Fruit fly (Drosophila melanogaster) whole organism, embryonic: ENCODE measurements around the gene srp.

Experiments
- B-H2 ChIP-seq: fragments of 200-800 bp; sonication (Bioruptor generic); optimal IDR thresholded peaks from 2 replicates; lab custom pipeline; 2018; ENCODE audit warnings: missing biosample characterization, mild to moderate bottlenecking, missing genetic modification characterization
- CG11695 ChIP-seq: fragments of 200-800 bp; sonication (Bioruptor generic); IDR thresholded peaks from 3 replicates; pipeline ENCODE4 v1.3.6; 2022; ENCODE audit warnings: missing biosample characterization, missing genetic modification characterization
- CG12219 ChIP-seq: fragments of 200-800 bp; sonication (Bioruptor generic); optimal IDR thresholded peaks from 3 replicates; lab custom pipeline; 2018; ENCODE audit warnings: missing biosample characterization, mild to moderate bottlenecking, missing genetic modification characterization
- CG12236 ChIP-seq: fragments of 200-800 bp; sonication (Bioruptor generic); optimal IDR thresholded peaks from 2 replicates; lab custom pipeline; 2016; ENCODE audit warnings: missing biosample characterization, missing genetic modification characterization
- CG12659 ChIP-seq: fragments of 200-800 bp; sonication (Bioruptor generic); optimal IDR thresholded peaks from 3 replicates; lab custom pipeline; 2017; ENCODE audit warnings: mild to moderate bottlenecking, missing biosample characterization, missing genetic modification reagents, missing genetic modification characterization
- CG14667 ChIP-seq: fragments of 200-800 bp; sonication (Bioruptor generic); IDR thresholded peaks from 2 replicates; pipeline ENCODE4 v1.3.6; 2022; ENCODE audit warnings: missing biosample characterization, missing genetic modification characterization
- CG17328 ChIP-seq: fragments of 200-800 bp; sonication (Bioruptor generic); IDR thresholded peaks from 2 replicates; pipeline ENCODE4 v1.3.6; 2022; ENCODE audit warnings: missing biosample characterization, missing genetic modification characterization
- CG17568 ChIP-seq: fragments of 200-800 bp; sonication (Bioruptor generic); optimal IDR thresholded peaks from 2 replicates; lab custom pipeline; 2018; ENCODE audit warnings: missing biosample characterization, mild to moderate bottlenecking, missing genetic modification characterization, moderate library complexity
- CG18011 ChIP-seq: fragments of 200-800 bp; sonication (Bioruptor generic); optimal IDR thresholded peaks from 2 replicates; lab custom pipeline; 2017; ENCODE audit warnings: missing biosample characterization, missing genetic modification characterization, mild to moderate bottlenecking, moderate library complexity, missing genotype
- CG1832 ChIP-seq: fragments of 200-800 bp; sonication (Bioruptor generic); optimal IDR thresholded peaks from 2 replicates; lab custom pipeline; 2017; ENCODE audit warnings: missing biosample characterization, mild to moderate bottlenecking, missing genetic modification characterization, inconsistent platforms
- CG18619 ChIP-seq: fragments of 200-800 bp; sonication (Bioruptor generic); optimal IDR thresholded peaks from 3 replicates; lab custom pipeline; 2017; ENCODE audit warnings: missing biosample characterization, mild to moderate bottlenecking, missing genetic modification characterization
- CG2202 ChIP-seq: fragments of 200-800 bp; sonication (Bioruptor generic); optimal IDR thresholded peaks from 2 replicates; lab custom pipeline; 2018; ENCODE audit warnings: missing biosample characterization, mild to moderate bottlenecking, missing genetic modification characterization
- CG2712 ChIP-seq: fragments of 200-800 bp; optimal IDR thresholded peaks from 3 replicates; lab custom pipeline; 2019; ENCODE audit warnings: missing biosample characterization, mild to moderate bottlenecking, missing genetic modification characterization, moderate library complexity
- CG31224 ChIP-seq: fragments of 200-800 bp; sonication (Bioruptor generic); IDR thresholded peaks from 2 replicates; pipeline ENCODE4 v1.3.6; 2022; ENCODE audit warnings: missing biosample characterization, missing genetic modification characterization
- CG3281 ChIP-seq: fragments of 200-800 bp; sonication (Bioruptor generic); optimal IDR thresholded peaks from 3 replicates; lab custom pipeline; 2017; ENCODE audit warnings: missing biosample characterization, mild to moderate bottlenecking, missing genetic modification characterization
- CG3847 ChIP-seq: fragments of 200-800 bp; sonication (Bioruptor generic); IDR thresholded peaks from 2 replicates; pipeline ENCODE4 v1.3.6; 2022; ENCODE audit warnings: missing biosample characterization, missing genetic modification characterization
- CG4282 ChIP-seq: fragments of 200-800 bp; sonication (Bioruptor generic); optimal IDR thresholded peaks from 2 replicates; lab custom pipeline; 2016; ENCODE audit warnings: missing biosample characterization, missing genetic modification characterization
- CG4730 ChIP-seq: fragments of 200-800 bp; sonication (Bioruptor generic); IDR thresholded peaks from 2 replicates; pipeline ENCODE4 v1.3.6; 2022; ENCODE audit warnings: missing biosample characterization, missing genetic modification characterization
- CG6765 ChIP-seq: fragments of 200-800 bp; sonication (Bioruptor generic); optimal IDR thresholded peaks from 3 replicates; lab custom pipeline; 2017; ENCODE audit warnings: missing biosample characterization, mild to moderate bottlenecking, missing genetic modification characterization
- CG8765 ChIP-seq: fragments of 200-800 bp; sonication (Bioruptor generic); IDR thresholded peaks from 2 replicates; pipeline ENCODE4 v1.3.6; 2022; ENCODE audit warnings: missing biosample characterization, missing genetic modification characterization
- CG9215 ChIP-seq: fragments of 200-800 bp; sonication (Bioruptor generic); IDR thresholded peaks from 2 replicates; pipeline ENCODE4 v1.3.6; 2022; ENCODE audit warnings: missing biosample characterization, missing genetic modification characterization
- CkIIα-i1 ChIP-seq: fragments of 200-800 bp; sonication (Bioruptor generic); IDR thresholded peaks from 2 replicates; pipeline ENCODE4 v1.3.6; 2022; ENCODE audit warnings: missing biosample characterization, missing genetic modification characterization
- Fer1 ChIP-seq: fragments of 200-800 bp; sonication (Bioruptor generic); optimal IDR thresholded peaks from 2 replicates; lab custom pipeline; 2017; ENCODE audit warnings: missing biosample characterization, mild to moderate bottlenecking, missing genetic modification characterization
- Nf-YA ChIP-seq: fragments of 200-800 bp; sonication (Bioruptor generic); IDR thresholded peaks from 2 replicates; pipeline ENCODE4 v1.3.6; 2022; ENCODE audit warnings: missing biosample characterization, missing genetic modification characterization
- Sin3A ChIP-seq: fragments of >200 bp; optimal IDR thresholded peaks from 2 replicates; lab custom pipeline; 2018
- Trl ChIP-seq, 3 experiments: fragments of >200 bp in 2 of 3; fragments of 200-800 bp in 1 of 3; sonication (Bioruptor generic) in 1 of 3; optimal IDR thresholded peaks; 2 replicates in 1 of 3; 3 replicates in 2 of 3; lab custom pipeline; 2016 to 2017; ENCODE audit warnings: missing biosample characterization in 1 of 3, missing genetic modification characterization in 1 of 3
- Vsx1 ChIP-seq: fragments of 200-800 bp; sonication (Bioruptor generic); optimal IDR thresholded peaks from 2 replicates; lab custom pipeline; 2017; ENCODE audit warnings: missing biosample characterization, mild to moderate bottlenecking, missing genetic modification characterization, missing genetic modification reagents
- Xbp1 ChIP-seq: fragments of 200-800 bp; sonication (Bioruptor generic); optimal IDR thresholded peaks from 3 replicates; lab custom pipeline; 2016; ENCODE audit warnings: missing biosample characterization, mild to moderate bottlenecking, missing genetic modification characterization
- aop ChIP-seq: fragments of 200-800 bp; sonication (Bioruptor generic); IDR thresholded peaks from 2 replicates; pipeline ENCODE4 v1.3.6; 2022; ENCODE audit warnings: missing biosample characterization, missing genetic modification characterization
- ase ChIP-seq: fragments of 200-800 bp; sonication (Bioruptor generic); IDR thresholded peaks from 3 replicates; pipeline ENCODE4 v1.3.6; 2022; ENCODE audit warnings: missing biosample characterization, missing genetic modification characterization
- bcd ChIP-seq: fragments of 200-800 bp; sonication (Bioruptor generic); optimal IDR thresholded peaks from 2 replicates; lab custom pipeline; 2017; ENCODE audit warnings: missing biosample characterization, mild to moderate bottlenecking, missing genetic modification characterization
- br ChIP-seq: fragments of >200 bp; optimal IDR thresholded peaks from 2 replicates; lab custom pipeline; 2017
- chm ChIP-seq: fragments of 200-800 bp; sonication (Bioruptor generic); IDR thresholded peaks from 2 replicates; pipeline ENCODE4 v1.3.6; 2022; ENCODE audit warnings: missing biosample characterization, missing genetic modification characterization
- ci ChIP-seq: fragments of 200-800 bp; sonication (Bioruptor generic); IDR thresholded peaks from 3 replicates; pipeline ENCODE4 v1.3.6; 2022; ENCODE audit warnings: missing biosample characterization, missing genetic modification characterization
- dmrt99B ChIP-seq: fragments of 200-800 bp; sonication (Bioruptor generic); optimal IDR thresholded peaks from 2 replicates; lab custom pipeline; 2018; ENCODE audit warnings: missing biosample characterization, mild to moderate bottlenecking, missing genetic modification characterization, moderate library complexity
- esg ChIP-seq: fragments of 200-800 bp; sonication (Bioruptor generic); conservative IDR thresholded peaks from 2 replicates; pipeline ENCODE4 v1.3.6; 2022; ENCODE audit warnings: missing biosample characterization, missing genetic modification characterization
- gcm2 ChIP-seq: fragments of 200-800 bp; sonication (Bioruptor generic); optimal IDR thresholded peaks from 2 replicates; lab custom pipeline; 2016; ENCODE audit warnings: missing biosample characterization, missing genetic modification characterization
- ind ChIP-seq: fragments of 200-800 bp; sonication (Bioruptor generic); optimal IDR thresholded peaks from 3 replicates; lab custom pipeline; 2016; ENCODE audit warnings: missing biosample characterization, missing genetic modification characterization
- jumu ChIP-seq: fragments of 200-800 bp; sonication (Bioruptor generic); optimal IDR thresholded peaks from 3 replicates; lab custom pipeline; 2016; ENCODE audit warnings: missing biosample characterization, missing genetic modification characterization
- lmd ChIP-seq: fragments of 200-800 bp; sonication (Bioruptor generic); IDR thresholded peaks from 2 replicates; pipeline ENCODE4 v1.3.6; 2022; ENCODE audit warnings: missing biosample characterization, missing genetic modification characterization
- luna ChIP-seq: fragments of 200-800 bp; sonication (Bioruptor generic); optimal IDR thresholded peaks from 2 replicates; lab custom pipeline; 2016; ENCODE audit warnings: missing biosample characterization, missing genetic modification characterization
- mirr ChIP-seq: fragments of 200-800 bp; sonication (Bioruptor generic); optimal IDR thresholded peaks from 3 replicates; lab custom pipeline; 2018; ENCODE audit warnings: missing biosample characterization, mild to moderate bottlenecking, missing genetic modification characterization
- mld ChIP-seq: fragments of 200-800 bp; sonication (Bioruptor generic); IDR thresholded peaks from 3 replicates; pipeline ENCODE4 v1.3.6; 2022; ENCODE audit warnings: missing biosample characterization, missing genetic modification characterization; ENCODE audit not compliant: partially characterized antibody
- nerfin-1 ChIP-seq: fragments of 200-800 bp; sonication (Bioruptor generic); optimal IDR thresholded peaks from 3 replicates; lab custom pipeline; 2019; ENCODE audit warnings: missing biosample characterization, mild to moderate bottlenecking, missing genetic modification characterization, moderate library complexity
- p53 ChIP-seq: fragments of 200-800 bp; sonication (Bioruptor generic); optimal IDR thresholded peaks from 2 replicates; lab custom pipeline; 2016; ENCODE audit warnings: missing biosample characterization, missing genetic modification characterization
- peb ChIP-seq: fragments of 200-800 bp; sonication (Bioruptor generic); IDR thresholded peaks from 2 replicates; pipeline ENCODE4 v1.3.6; 2022; ENCODE audit warnings: missing biosample characterization, missing genetic modification characterization
- pros ChIP-seq: fragments of 200-800 bp; sonication (Bioruptor generic); optimal IDR thresholded peaks from 3 replicates; lab custom pipeline; 2019; ENCODE audit warnings: missing biosample characterization, mild to moderate bottlenecking, missing genetic modification characterization, moderate library complexity
- rib ChIP-seq: fragments of 200-800 bp; sonication (Bioruptor generic); IDR thresholded peaks from 2 replicates; pipeline ENCODE4 v1.3.6; 2022; ENCODE audit warnings: missing biosample characterization, missing genetic modification characterization
- scrt ChIP-seq: fragments of 200-800 bp; sonication (Bioruptor generic); optimal IDR thresholded peaks from 2 replicates; lab custom pipeline; 2018; ENCODE audit warnings: missing biosample characterization, mild to moderate bottlenecking, missing genetic modification characterization, moderate library complexity
- sim ChIP-seq: fragments of 200-800 bp; sonication (Bioruptor generic); IDR thresholded peaks from 2 replicates; pipeline ENCODE4 v1.3.6; 2022; ENCODE audit warnings: missing biosample characterization, missing genetic modification characterization
- tap ChIP-seq: fragments of 200-800 bp; optimal IDR thresholded peaks from 3 replicates; lab custom pipeline; 2019; ENCODE audit warnings: missing biosample characterization, mild to moderate bottlenecking, missing genetic modification characterization, moderate library complexity
- wor ChIP-seq: fragments of 200-800 bp; sonication (Bioruptor generic); IDR thresholded peaks from 2 replicates; pipeline ENCODE4 v1.3.6; 2022; ENCODE audit warnings: missing biosample characterization, missing genetic modification characterization

The srp gene

DNA sequence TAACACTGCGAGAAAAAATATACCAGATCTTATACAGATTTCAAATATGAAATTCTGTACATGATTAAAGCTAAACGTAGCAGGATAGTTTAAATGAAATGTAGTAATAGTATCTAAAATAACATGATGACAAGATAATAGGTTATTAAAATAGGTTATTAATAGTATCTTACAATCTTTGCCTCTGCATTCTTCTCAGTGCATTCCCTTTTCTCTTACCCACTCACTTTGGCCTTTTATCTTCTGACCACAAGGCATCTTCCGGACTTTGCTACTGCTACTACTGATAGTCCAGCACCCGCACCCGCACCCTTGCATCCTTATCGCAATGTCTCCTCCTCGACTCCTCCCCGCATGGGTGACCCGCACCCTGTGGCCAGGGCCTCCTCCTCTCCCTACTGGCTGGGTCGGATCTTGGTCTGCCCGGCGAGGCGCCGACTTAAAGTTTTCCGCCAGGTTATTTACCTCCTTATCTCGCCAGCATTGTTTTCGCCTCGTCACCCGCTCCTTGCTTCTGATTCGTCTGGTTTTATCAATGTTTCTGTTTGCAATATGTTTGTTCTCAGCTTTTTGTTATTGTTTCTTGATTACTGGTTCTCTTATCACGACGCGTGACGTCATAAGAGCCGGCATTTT lies 1.4 kb upstream of the srp start (continued):
- no peak for TF ChIP-seq CG18619 (GFP tag; lab: Kevin White, UChicago)
- no peak; the same call in 2 of the 3 replicates for TF ChIP-seq CG11695 (GFP tag; lab: Robert Waterston, UW)
- no peak for TF ChIP-seq pros (GFP tag; lab: Kevin White, UChicago)
- TF ChIP-seq dmrt99B (tag; lab: Kevin White, UChicago) = peak; percentile 65
- no peak for TF ChIP-seq CG6765 (GFP tag; lab: Kevin White, UChicago)
- no peak for TF ChIP-seq wor (GFP tag; lab: Robert Waterston, UW)
- no peak for TF ChIP-seq chm (GFP tag; lab: Robert Waterston, UW)
- peak; percentile 15 for TF ChIP-seq mirr (GFP tag; lab: Kevin White, UChicago)
- TF ChIP-seq CG3847 (GFP tag; lab: Robert Waterston, UW) = no peak
- TF ChIP-seq br (lab: Kevin White, UChicago) = no peak
- no peak for TF ChIP-seq aop (GFP tag; lab: Robert Waterston, UW)
- no peak; the same call in 1 of the 2 replicates for TF ChIP-seq esg (GFP tag; lab: Robert Waterston, UW)
- TF ChIP-seq Vsx1 (GFP tag; lab: Kevin White, UChicago) = no peak
- TF ChIP-seq peb (GFP tag; lab: Robert Waterston, UW) = no peak
- TF ChIP-seq CG2202 = no peak
- no peak for TF ChIP-seq CG18011 (GFP tag; lab: Kevin White, UChicago)
- no peak for TF ChIP-seq CG14667
- peak; percentile 48 for TF ChIP-seq CG12219
- peak; percentile 9 for TF ChIP-seq ind (GFP tag; lab: Kevin White, UChicago)
- no peak for TF ChIP-seq mld
- TF ChIP-seq luna (GFP tag; lab: Kevin White, UChicago) = no peak
- no peak for TF ChIP-seq CG4282
- TF ChIP-seq bcd (GFP tag; lab: Kevin White, UChicago) = peak; percentile 23
- no peak for TF ChIP-seq CG31224 (GFP tag; lab: Robert Waterston, UW)
- no peak for TF ChIP-seq sim (GFP tag; lab: Robert Waterston, UW)
- TF ChIP-seq ci (GFP tag; lab: Robert Waterston, UW) = no peak
- TF ChIP-seq CkIIα-i1 = no peak
- no peak for TF ChIP-seq Sin3A (lab: Kevin White, UChicago)
- TF ChIP-seq p53 (GFP tag; lab: Kevin White, UChicago) = no peak
- TF ChIP-seq ase = no peak
- TF ChIP-seq CG17328 (GFP tag; lab: Robert Waterston, UW) = peak; percentile 46; the same call in 1 of the 2 replicates
- TF ChIP-seq tap = peak; percentile 11
- peak; percentile 39 for TF ChIP-seq CG12659
- peak; percentile 15 for TF ChIP-seq nerfin-1
- no peak for TF ChIP-seq CG1832
- peak; percentile 30 for TF ChIP-seq Xbp1 (GFP tag; lab: Kevin White, UChicago)
- no peak for TF ChIP-seq CG4730
- TF ChIP-seq scrt (GFP tag; lab: Kevin White, UChicago) = peak; percentile 4
- peak; percentile 78 for TF ChIP-seq CG2712 (tag; lab: Kevin White, UChicago)
- no peak for TF ChIP-seq Fer1
- TF ChIP-seq jumu (GFP tag; lab: Kevin White, UChicago) = no peak
- no peak for TF ChIP-seq CG8765 (GFP tag; lab: Robert Waterston, UW)
- no peak for TF ChIP-seq B-H2 (GFP tag; lab: Kevin White, UChicago)
- no peak for TF ChIP-seq CG9215 (GFP tag; lab: Robert Waterston, UW)
- TF ChIP-seq rib (GFP tag; lab: Robert Waterston, UW) = no peak
- TF ChIP-seq gcm2 (GFP tag; lab: Kevin White, UChicago) = no peak
- TF ChIP-seq CG3281 (GFP tag; lab: Kevin White, UChicago) = peak; percentile 24
- no peak for TF ChIP-seq CG12236 (GFP tag; lab: Kevin White, UChicago)
- no peak for TF ChIP-seq Trl (optimal IDR thresholded peaks at IDR 0.05; lab: Kevin White, UChicago)
- TF ChIP-seq Trl (GFP tag; optimal IDR thresholded peaks at IDR 0.05; lab: Kevin White, UChicago) = no peak
- TF ChIP-seq CG17568 (GFP tag; lab: Kevin White, UChicago) = no peak
- TF ChIP-seq lmd = peak; percentile 57
- no peak for TF ChIP-seq Nf-YA (GFP tag; lab: Robert Waterston, UW)
